Worm (Caenorhabditis elegans): Measurements from ENCODE around the gene srw-12.

srw-12 gene

ce11 chrV:15193909-15194308 lies 44.5 kb downstream of the srw-12 start, which contains the start of gene Y75B12B.13:
Gene Y75B12B.13 (minus strand): TSS chrV:15194009.
- TF ChIP-seq nhr-25 (tag; optimal IDR thresholded peaks at IDR 0.05) (no peak), mml-1 (tag; optimal IDR thresholded peaks at IDR 0.05) (no peak), hmg-11 (tag; optimal IDR thresholded peaks at IDR 0.05) (no peak), ceh-16 (tag; optimal IDR thresholded peaks at IDR 0.05) (no peak), nhr-77 (tag; optimal IDR thresholded peaks at IDR 0.05) (no peak), nhr-237 (tag; optimal IDR thresholded peaks at IDR 0.05) (no peak), unc-62 (GFP tag; optimal IDR thresholded peaks at IDR 0.05) (no peak), daf-12 (tag; optimal IDR thresholded peaks at IDR 0.05) (no peak), aly-2 (tag; optimal IDR thresholded peaks at IDR 0.05) (no peak), zag-1 (tag; optimal IDR thresholded peaks at IDR 0.05) (no peak), ztf-4 (tag; optimal IDR thresholded peaks at IDR 0.05) (no peak), ceh-82 (tag; optimal IDR thresholded peaks at IDR 0.05) (no peak), nhr-43 (tag; optimal IDR thresholded peaks at IDR 0.05; ENCODE audit: poor library complexity, severe bottlenecking) (no peak), ceh-9 (tag; optimal IDR thresholded peaks at IDR 0.05) (no peak), pqm-1 (tag; optimal IDR thresholded peaks at IDR 0.05) (no peak), nhr-28 (tag; optimal IDR thresholded peaks at IDR 0.05) (no peak), nhr-12 (tag; optimal IDR thresholded peaks at IDR 0.05) (no peak)

ce11 chrV:15192377-15192776 lies 46.1 kb downstream of the srw-12 start, which contains the start of gene plc-2:
Gene plc-2 (plus strand): TSS chrV:15192572.
- TF ChIP-seq ztf-4 (tag; optimal IDR thresholded peaks at IDR 0.05), result no peak
- no peak for TF ChIP-seq nhr-77 (tag; optimal IDR thresholded peaks at IDR 0.05)
- peak; percentile 82 for TF ChIP-seq elt-2 (tag; optimal IDR thresholded peaks at IDR 0.05)
- TF ChIP-seq nhr-11 (tag; optimal IDR thresholded peaks at IDR 0.05), result no peak
- TF ChIP-seq nhr-76 (tag; optimal IDR thresholded peaks at IDR 0.05), result no peak
- no peak for TF ChIP-seq snpc-4 (tag; optimal IDR thresholded peaks at IDR 0.05)
- no peak for TF ChIP-seq ztf-11 (tag; optimal IDR thresholded peaks at IDR 0.05)
- no peak for TF ChIP-seq egl-27 (tag; optimal IDR thresholded peaks at IDR 0.05)
- TF ChIP-seq ZK546.5 (tag; optimal IDR thresholded peaks at IDR 0.05), result no peak
- TF ChIP-seq lsy-12 (tag; optimal IDR thresholded peaks at IDR 0.05), result no peak
- TF ChIP-seq daf-12 (tag; optimal IDR thresholded peaks at IDR 0.05), result no peak
- TF ChIP-seq mdl-1 (tag; optimal IDR thresholded peaks at IDR 0.05), result no peak
- no peak for TF ChIP-seq nhr-237 (tag; optimal IDR thresholded peaks at IDR 0.05)
- no peak for TF ChIP-seq ceh-28 (tag; optimal IDR thresholded peaks at IDR 0.05)
- no peak for TF ChIP-seq sea-2 (GFP tag; optimal IDR thresholded peaks at IDR 0.05)
- no peak for TF ChIP-seq nhr-67 (tag; optimal IDR thresholded peaks at IDR 0.05)
- TF ChIP-seq ceh-82 (tag; optimal IDR thresholded peaks at IDR 0.05), result no peak
- TF ChIP-seq eor-1 (tag; optimal IDR thresholded peaks at IDR 0.05), result no peak
- no peak for TF ChIP-seq unc-39 (tag; optimal IDR thresholded peaks at IDR 0.05)
- no peak for TF ChIP-seq nhr-23 (tag; optimal IDR thresholded peaks at IDR 0.05)
- TF ChIP-seq ama-1 (optimal IDR thresholded peaks at IDR 0.05), result no peak
- no peak for TF ChIP-seq ceh-9 (tag; optimal IDR thresholded peaks at IDR 0.05)
- peak; percentile 78 for TF ChIP-seq pqm-1 (tag; optimal IDR thresholded peaks at IDR 0.05)
- no peak for TF ChIP-seq fkh-10 (GFP tag; optimal IDR thresholded peaks at IDR 0.05)
- TF ChIP-seq jun-1 (tag; optimal IDR thresholded peaks at IDR 0.05), result peak; percentile 47
- TF ChIP-seq egl-5 (tag; optimal IDR thresholded peaks at IDR 0.05), result no peak
- no peak for TF ChIP-seq fkh-2 (tag; optimal IDR thresholded peaks at IDR 0.05)
- peak; percentile 44 for TF ChIP-seq pha-4 (tag; optimal IDR thresholded peaks at IDR 0.05)
- TF ChIP-seq lin-15B (tag; optimal IDR thresholded peaks at IDR 0.05), result no peak
- no peak for TF ChIP-seq nhr-12 (tag; optimal IDR thresholded peaks at IDR 0.05)
- no peak for TF ChIP-seq skn-1 (tag; optimal IDR thresholded peaks at IDR 0.05)
- no peak for TF ChIP-seq lin-39 (tag; optimal IDR thresholded peaks at IDR 0.05)
- TF ChIP-seq nhr-25 (tag; optimal IDR thresholded peaks at IDR 0.05), result no peak
- TF ChIP-seq fos-1 (tag; optimal IDR thresholded peaks at IDR 0.05), result no peak

- TF ChIP-seq nhr-76 (tag; optimal IDR thresholded peaks at IDR 0.05), result no peak
- no peak for TF ChIP-seq lin-15B (tag; optimal IDR thresholded peaks at IDR 0.05)
- TF ChIP-seq ztf-4 (tag; optimal IDR thresholded peaks at IDR 0.05), result no peak
- no peak for TF ChIP-seq skn-1 (tag; optimal IDR thresholded peaks at IDR 0.05)
- TF ChIP-seq unc-39 (tag; optimal IDR thresholded peaks at IDR 0.05), result no peak
- TF ChIP-seq nhr-23 (tag; optimal IDR thresholded peaks at IDR 0.05), result no peak
- no peak for TF ChIP-seq nhr-12 (tag; optimal IDR thresholded peaks at IDR 0.05)
- no peak for TF ChIP-seq nhr-67 (tag; optimal IDR thresholded peaks at IDR 0.05)
- TF ChIP-seq ceh-82 (tag; optimal IDR thresholded peaks at IDR 0.05), result no peak
- no peak for TF ChIP-seq nhr-77 (tag; optimal IDR thresholded peaks at IDR 0.05)
Observed at ce11 chrV:15191971-15192370, 46.5 kb downstream of the srw-12 start.
